Fruit fly (Drosophila melanogaster): Measurements from ENCODE around the gene plh.
A peak's percentile ranks its signal among the peaks of the same experiment; 100 is the strongest.

The plh gene

dm6 chr3R:4952571-4952929 lies 58.3 kb downstream of the plh start, which contains the start of gene Ubc6 (continued):
- TF ChIP-seq pb (GFP tag; optimal IDR thresholded peaks at IDR 0.05) (peak; percentile 65), fd96Cb (tag; optimal IDR thresholded peaks at IDR 0.05) (peak; percentile 6), CG2202 (tag; optimal IDR thresholded peaks at IDR 0.05) (peak; percentile 1), CG13287 (GFP tag; IDR thresholded peaks at IDR 0.05; ENCODE audit: partially characterized antibody) (no peak), Hmr (GFP tag; optimal IDR thresholded peaks at IDR 0.05) (peak; percentile 88), Fer1 (GFP tag; optimal IDR thresholded peaks at IDR 0.05) (peak; percentile 32), Side (GFP tag; optimal IDR thresholded peaks at IDR 0.05) (peak; percentile 57), nom (GFP tag; optimal IDR thresholded peaks at IDR 0.05) (no peak), Dref (GFP tag; IDR thresholded peaks at IDR 0.05) (no peak), gcm2 (GFP tag; optimal IDR thresholded peaks at IDR 0.05) (peak; percentile 34), chif (GFP tag; optimal IDR thresholded peaks at IDR 0.05) (peak; percentile 22 to 81), pho (GFP tag; optimal IDR thresholded peaks at IDR 0.05) (peak; percentile 83), CG3838 (GFP tag; optimal IDR thresholded peaks at IDR 0.05) (peak; percentile 32), nerfin-2 (GFP tag; IDR thresholded peaks at IDR 0.05; ENCODE audit: partially characterized antibody) (no peak), sug (tag; optimal IDR thresholded peaks at IDR 0.05) (peak; percentile 35), Rx (GFP tag; IDR thresholded peaks at IDR 0.05) (no peak), Fer2 (tag; optimal IDR thresholded peaks at IDR 0.05) (peak; percentile 4), CG4328 (GFP tag; optimal IDR thresholded peaks at IDR 0.05) (peak; percentile 53), CG8290 (GFP tag; optimal IDR thresholded peaks at IDR 0.05) (peak; percentile 86), CG8290 (tag; optimal IDR thresholded peaks at IDR 0.05) (peak; percentile 40 to 91), ato (GFP tag; IDR thresholded peaks at IDR 0.05; ENCODE audit: partially characterized antibody) (no peak), ase (GFP tag; IDR thresholded peaks at IDR 0.05) (no peak), CG6683 (GFP tag; optimal IDR thresholded peaks at IDR 0.05) (peak; percentile 56), tin (GFP tag; optimal IDR thresholded peaks at IDR 0.05) (peak; percentile 76), CG7372 (GFP tag; IDR thresholded peaks at IDR 0.05) (no peak), Sin3A (optimal IDR thresholded peaks at IDR 0.05) (peak; percentile 88), MBD-R2 (GFP tag; IDR thresholded peaks at IDR 0.05) (no peak), unpg (GFP tag; optimal IDR thresholded peaks at IDR 0.05) (peak; percentile 38), CrebB (tag; optimal IDR thresholded peaks at IDR 0.05) (peak; percentile 71), CG13624 (GFP tag; optimal IDR thresholded peaks at IDR 0.05) (peak; percentile 80), HHEX (GFP tag; optimal IDR thresholded peaks at IDR 0.05) (peak; percentile 42), CG10462 (GFP tag; optimal IDR thresholded peaks at IDR 0.05) (peak; percentile 48), dmrt99B (tag; optimal IDR thresholded peaks at IDR 0.05) (peak; percentile 40), slp2 (GFP tag; optimal IDR thresholded peaks at IDR 0.05) (peak; percentile 56), CG12744 (GFP tag; optimal IDR thresholded peaks at IDR 0.05) (peak; percentile 32), NC2β (GFP tag; optimal IDR thresholded peaks at IDR 0.05) (peak; percentile 72), Xbp1 (GFP tag; optimal IDR thresholded peaks at IDR 0.05) (peak; percentile 81), CG14667 (GFP tag; IDR thresholded peaks at IDR 0.05) (no peak), al (GFP tag; IDR thresholded peaks at IDR 0.05) (no peak), CG10267 (tag; optimal IDR thresholded peaks at IDR 0.05) (peak; percentile 75), lilli (GFP tag; optimal IDR thresholded peaks at IDR 0.05) (peak; percentile 74), CG17612 (GFP tag; IDR thresholded peaks at IDR 0.05) (no peak), corto (GFP tag; optimal IDR thresholded peaks at IDR 0.05) (no peak), CG10543 (GFP tag; optimal IDR thresholded peaks at IDR 0.05) (peak; percentile 14), CG10431 (GFP tag; optimal IDR thresholded peaks at IDR 0.05) (peak; percentile 27), exex (tag; optimal IDR thresholded peaks at IDR 0.05) (peak; percentile 62), tll (GFP tag; optimal IDR thresholded peaks at IDR 0.05) (no peak), bab2 (GFP tag; optimal IDR thresholded peaks at IDR 0.05) (peak; percentile 79), Opbp (GFP tag; IDR thresholded peaks at IDR 0.05; ENCODE audit: partially characterized antibody) (no peak), CG17186 (GFP tag; optimal IDR thresholded peaks at IDR 0.05) (peak; percentile 80), Elba2 (GFP tag; optimal IDR thresholded peaks at IDR 0.05) (peak; percentile 88), CG11247 (GFP tag; IDR thresholded peaks at IDR 0.05) (no peak)
